Worm (Caenorhabditis elegans) whole organism, mixed stage, embryonic: ENCODE measurements around the gene rac-2.

ENCODE experiments used
- ceh-39 ChIP-seq: fragments of 150-350 bp; optimal IDR thresholded peaks from 2 replicates; lab custom pipeline; 2014; ENCODE audit warnings: missing biosample characterization, missing genetic modification characterization
- ceh-43 ChIP-seq: fragments of 200-800 bp; sonication (Bioruptor generic); optimal IDR thresholded peaks from 2 replicates; lab custom pipeline; 2018; ENCODE audit warnings: mild to moderate bottlenecking, missing genetic modification characterization, moderate library complexity, missing compliant biosample characterization
- ceh-83 ChIP-seq: fragments of 200-800 bp; sonication (Bioruptor generic); optimal IDR thresholded peaks from 2 replicates; lab custom pipeline; 2018; ENCODE audit warnings: mild to moderate bottlenecking, missing genetic modification characterization, missing compliant biosample characterization
- ces-1 ChIP-seq: fragments of 150-350 bp; optimal IDR thresholded peaks from 2 replicates; lab custom pipeline; 2014; ENCODE audit warnings: missing biosample characterization, missing genetic modification reagents, missing genetic modification characterization
- cnd-1 ChIP-seq: fragments of 200-800 bp; sonication (Bioruptor generic); optimal IDR thresholded peaks from 2 replicates; lab custom pipeline; 2018; ENCODE audit warnings: mild to moderate bottlenecking, missing genetic modification characterization, missing compliant biosample characterization
- drap-1 ChIP-seq: fragments of 200-800 bp; sonication (Bioruptor generic); optimal IDR thresholded peaks from 3 replicates; lab custom pipeline; 2018; ENCODE audit warnings: mild to moderate bottlenecking, missing genetic modification characterization, missing compliant biosample characterization
- elt-1 ChIP-seq: sonication (generic microtip); optimal IDR thresholded peaks from 2 replicates; lab custom pipeline; 2017; ENCODE audit warnings: missing genetic modification characterization, mild to moderate bottlenecking, missing compliant biosample characterization, antibody characterized with exemption, moderate library complexity, borderline replicate concordance; ENCODE audit not compliant: insufficient read depth
- elt-3 ChIP-seq: fragments of 150-350 bp; optimal IDR thresholded peaks from 2 replicates; lab custom pipeline; 2014; ENCODE audit warnings: missing biosample characterization, missing genetic modification characterization
- ham-2 ChIP-seq: fragments of 200-800 bp; sonication (Bioruptor generic); optimal IDR thresholded peaks from 2 replicates; lab custom pipeline; 2018; ENCODE audit warnings: mild to moderate bottlenecking, missing genetic modification characterization, missing compliant biosample characterization
- hlh-1 ChIP-seq: fragments of 150-350 bp; optimal IDR thresholded peaks from 2 replicates; lab custom pipeline; 2014; ENCODE audit warnings: missing biosample characterization, missing genetic modification reagents, missing genetic modification characterization
- lin-13 ChIP-seq: fragments of 150-350 bp; optimal IDR thresholded peaks from 2 replicates; lab custom pipeline; 2014; ENCODE audit warnings: missing biosample characterization, missing genetic modification characterization
- lin-32 ChIP-seq: fragments of 200-800 bp; sonication (Bioruptor generic); optimal IDR thresholded peaks from 2 replicates; lab custom pipeline; 2018; ENCODE audit warnings: mild to moderate bottlenecking, missing genetic modification characterization, missing compliant biosample characterization
- lsy-2 ChIP-seq: fragments of 150-350 bp; optimal IDR thresholded peaks from 2 replicates; lab custom pipeline; 2014; ENCODE audit warnings: missing biosample characterization, missing genetic modification characterization
- mab-5 ChIP-seq: fragments of 150-350 bp; optimal IDR thresholded peaks from 2 replicates; lab custom pipeline; 2014; ENCODE audit warnings: missing biosample characterization, missing genetic modification characterization
- mep-1 ChIP-seq: fragments of 150-350 bp; optimal IDR thresholded peaks from 2 replicates; lab custom pipeline; 2017; ENCODE audit warnings: missing biosample characterization, missing genetic modification reagents, missing genetic modification characterization, inconsistent platforms
- mls-2 ChIP-seq: sonication (generic microtip); optimal IDR thresholded peaks from 2 replicates; lab custom pipeline; 2016; ENCODE audit warnings: mild to moderate bottlenecking, missing genetic modification characterization, moderate library complexity, missing compliant biosample characterization
- nhr-12 ChIP-seq: fragments of 150-350 bp; optimal IDR thresholded peaks from 2 replicates; lab custom pipeline; 2014; ENCODE audit warnings: missing biosample characterization, missing genetic modification characterization
- nhr-2 ChIP-seq: fragments of 150-350 bp; optimal IDR thresholded peaks from 2 replicates; lab custom pipeline; 2014; ENCODE audit warnings: missing biosample characterization, missing genetic modification characterization
- nhr-237 ChIP-seq: fragments of 150-350 bp; optimal IDR thresholded peaks from 2 replicates; lab custom pipeline; 2014; ENCODE audit warnings: missing biosample characterization, missing genetic modification characterization
- nhr-28 ChIP-seq: fragments of 150-350 bp; optimal IDR thresholded peaks from 2 replicates; lab custom pipeline; 2014; ENCODE audit warnings: missing biosample characterization, missing genetic modification characterization
- nhr-76 ChIP-seq: sonication (generic microtip); optimal IDR thresholded peaks from 2 replicates; lab custom pipeline; 2017; ENCODE audit warnings: missing biosample characterization, missing genetic modification characterization
- sptf-1 ChIP-seq: sonication (generic microtip); optimal IDR thresholded peaks from 2 replicates; lab custom pipeline; 2017; ENCODE audit warnings: mild to moderate bottlenecking, missing genetic modification characterization, moderate library complexity, missing compliant biosample characterization
- tbx-8 ChIP-seq: fragments of 200-800 bp; sonication (Bioruptor generic); optimal IDR thresholded peaks from 2 replicates; lab custom pipeline; 2018; ENCODE audit warnings: mild to moderate bottlenecking, missing genetic modification characterization, moderate library complexity, missing compliant biosample characterization
- unc-120 ChIP-seq: sonication (generic microtip); optimal IDR thresholded peaks from 2 replicates; lab custom pipeline; 2017; ENCODE audit warnings: missing genetic modification characterization, missing compliant biosample characterization; ENCODE audit not compliant: poor library complexity, severe bottlenecking
- zip-8 ChIP-seq: fragments of 150-350 bp; optimal IDR thresholded peaks from 2 replicates; lab custom pipeline; 2014; ENCODE audit warnings: missing biosample characterization, missing genetic modification characterization
- ztf-11 ChIP-seq: fragments of 150-350 bp; optimal IDR thresholded peaks from 2 replicates; lab custom pipeline; 2014; ENCODE audit warnings: missing biosample characterization, missing genetic modification characterization

rac-2 gene

DNA sequence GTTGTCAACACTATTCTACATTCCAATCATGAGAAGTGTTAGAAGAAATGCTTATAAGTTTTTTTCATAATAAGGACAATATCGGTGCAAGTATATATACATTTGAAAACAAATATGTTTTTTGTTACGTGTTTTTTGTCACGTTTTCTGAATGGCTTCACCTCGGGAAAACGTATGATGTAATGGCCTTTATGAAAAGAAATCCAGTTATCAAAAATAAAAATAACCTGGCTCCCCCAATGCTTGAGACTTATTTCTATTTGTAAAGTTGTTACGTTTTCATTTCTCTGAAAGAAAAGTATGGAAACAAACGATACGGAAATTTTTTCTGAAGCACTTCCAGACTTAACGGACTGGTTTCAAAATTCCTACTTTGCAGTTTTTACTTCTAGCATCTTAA is 9.2 kb upstream of the rac-2 start, which contains the start of gene srz-72:
Gene srz-72, plus strand, starts transcription at position 301 of the 400 bp plus-strand sequence.
- TF ChIP-seq mab-5 (tag; lab: Kevin White, UChicago) (no peak), cnd-1 (tag; lab: Kevin White, UChicago) (no peak), lsy-2 (tag; lab: Kevin White, UChicago) (no peak)

DNA sequence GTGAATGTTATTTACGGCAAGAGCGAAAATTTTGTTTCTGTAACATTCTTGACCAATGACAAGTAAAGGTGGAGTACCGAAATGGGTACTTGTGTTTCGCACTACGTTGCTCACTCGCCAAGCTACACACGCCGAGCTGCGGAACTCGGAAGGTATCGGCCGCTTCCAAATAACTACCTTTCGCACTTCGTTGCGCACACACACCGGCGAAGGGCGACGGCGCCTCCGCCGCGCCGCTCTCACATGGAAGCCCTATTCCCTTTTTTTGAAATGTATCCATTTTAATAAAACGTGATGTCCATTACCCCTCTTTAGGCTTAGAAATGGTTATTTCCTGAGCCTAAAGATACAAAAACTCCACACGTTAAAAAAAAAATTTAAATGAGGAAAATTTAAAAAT is 1.1 kb upstream of the rac-2 start:
- no peak for TF ChIP-seq ceh-43 (GFP tag; lab: Kevin White, UChicago)
- no peak for TF ChIP-seq nhr-237
- TF ChIP-seq ceh-39 (tag; lab: Kevin White, UChicago): no peak

DNA sequence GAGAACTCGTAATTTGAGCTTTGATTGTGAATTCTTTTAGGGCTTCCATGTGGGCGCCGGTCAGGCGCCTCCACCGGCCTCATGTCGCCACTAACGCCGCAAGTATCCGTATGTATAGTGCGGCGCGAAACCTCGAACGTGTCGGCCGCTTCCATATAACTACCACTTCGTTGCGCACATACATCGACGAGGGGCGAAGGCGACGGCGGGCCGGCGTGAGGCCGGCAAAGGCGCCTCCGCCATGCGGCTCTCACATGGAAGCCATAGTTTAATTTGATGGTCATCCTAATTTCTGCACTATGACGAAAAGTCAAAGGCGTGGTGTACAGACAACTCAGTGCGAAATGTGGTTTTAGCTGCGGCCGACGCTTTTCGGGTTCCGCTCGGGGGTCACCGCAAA is 2.1 kb downstream of the rac-2 start:
- TF ChIP-seq sptf-1 (no peak), hlh-1 (no peak), nhr-76 (tag; lab: Kevin White, UChicago) (no peak), lin-13 (tag; lab: Kevin White, UChicago) (no peak), ceh-43 (GFP tag; lab: Kevin White, UChicago) (no peak), mep-1 (tag; lab: Kevin White, UChicago) (no peak), nhr-12 (no peak), nhr-2 (no peak)

ce11 chrIV:16320410-16320809 is 12.4 kb downstream of the rac-2 start, which contains the start of gene K03D3.5:
K03D3.5 (minus strand) TSS chrIV:16320510.
- TF ChIP-seq elt-1 (tag; lab: Kevin White, UChicago) (no peak), cnd-1 (tag; lab: Kevin White, UChicago) (no peak), nhr-28 (no peak), ztf-11 (no peak), mls-2 (tag; lab: Kevin White, UChicago) (no peak)
- TF ChIP-seq, all 35 proteins: peak for 0

- TF ChIP-seq lin-32 (GFP tag; lab: Kevin White, UChicago) (no peak), ces-1 (GFP tag; lab: Kevin White, UChicago) (no peak), ceh-39 (tag; lab: Kevin White, UChicago) (no peak), lsy-2 (tag; lab: Kevin White, UChicago) (no peak), tbx-8 (GFP tag; lab: Kevin White, UChicago) (no peak), lin-13 (tag; lab: Kevin White, UChicago) (no peak), mep-1 (tag; lab: Kevin White, UChicago) (no peak)
Observed at ce11 chrIV:16320866-16321265, 12.8 kb downstream of the rac-2 start, which contains the start of gene srz-61. srz-61 (plus strand) TSS chrIV:16321166.

DNA sequence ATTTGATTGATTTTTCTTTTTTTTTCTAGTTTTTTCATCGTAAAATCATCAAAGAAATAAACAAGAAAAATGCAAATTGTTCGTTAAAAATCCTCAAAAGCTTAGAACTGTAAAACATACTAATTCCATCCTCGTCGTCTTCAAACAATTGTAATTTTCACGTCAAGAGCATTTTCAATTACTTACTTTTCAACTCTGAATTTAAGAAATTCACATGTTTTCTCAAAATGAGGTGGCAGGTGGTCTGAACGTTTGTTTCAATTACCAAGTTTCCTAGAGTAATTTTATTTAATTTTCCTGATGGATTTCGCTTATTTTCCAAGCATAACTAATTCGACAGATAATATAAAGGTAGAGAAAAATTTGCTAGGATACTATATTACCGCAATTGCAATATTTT is 15.3 kb downstream of the rac-2 start, which contains the start of gene srz-104:
Gene srz-104, plus strand, starts transcription at position 301 of the 400 bp plus-strand sequence.
- TF ChIP-seq drap-1 (GFP tag; lab: Kevin White, UChicago) (no peak), elt-3 (no peak)

- TF ChIP-seq mls-2 (tag; lab: Kevin White, UChicago) (no peak), nhr-12 (no peak), unc-120 (tag; lab: Kevin White, UChicago) (no peak), nhr-76 (tag; lab: Kevin White, UChicago) (no peak), lsy-2 (tag; lab: Kevin White, UChicago) (no peak), cnd-1 (tag; lab: Kevin White, UChicago) (no peak), ceh-83 (GFP tag; lab: Kevin White, UChicago) (no peak), zip-8 (tag; lab: Kevin White, UChicago) (no peak), ham-2 (GFP tag; lab: Kevin White, UChicago) (no peak), nhr-2 (no peak), lin-32 (GFP tag; lab: Kevin White, UChicago) (no peak), mep-1 (tag; lab: Kevin White, UChicago) (no peak)
Observed at ce11 chrIV:16324589-16324988, 16.6 kb downstream of the rac-2 start, which contains the start of gene srz-105. srz-105 (plus strand) TSS chrIV:16324889.
